Fruit fly (Drosophila melanogaster): ENCODE data around the gene CG46303.

The CG46303 gene

dm6 chr3R:5862032-5862641 lies 40.4 kb downstream of the CG46303 start, which contains the start of gene CG2017:
Gene CG2017 (minus strand): TSS chr3R:5862405.
- no peak for TF ChIP-seq CG17801 (GFP tag; optimal IDR thresholded peaks at IDR 0.05; ENCODE audit: partially characterized antibody)

dm6 chr3R:5871393-5871792 lies 49.6 kb downstream of the CG46303 start:
- TF ChIP-seq CG17801 (GFP tag; optimal IDR thresholded peaks at IDR 0.05; ENCODE audit: partially characterized antibody): no peak
